Worm (Caenorhabditis elegans): ENCODE measurements around the gene nhx-3.

Gene nhx-3

DNA sequence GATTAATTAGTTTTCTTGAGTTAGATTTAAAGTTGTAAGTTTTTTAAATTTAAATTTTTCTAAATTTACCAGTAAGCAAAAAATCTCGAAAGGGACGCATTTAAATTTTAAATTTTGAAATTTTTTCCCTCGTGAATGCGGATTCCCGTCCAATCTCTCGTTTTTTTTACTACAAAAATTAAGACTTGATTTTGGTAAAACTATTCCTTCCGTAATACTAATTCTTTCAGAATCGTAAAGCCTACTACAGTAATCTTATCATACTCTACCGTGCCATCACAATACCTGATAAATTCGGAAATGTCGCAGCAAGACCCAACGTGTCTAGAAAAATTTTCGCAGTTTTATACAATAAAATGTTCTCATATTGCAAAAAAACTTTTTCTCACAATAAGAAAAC, at the start of gene nhx-3, which contains the start of gene C54F6.19:
nhx-3 (minus strand) TSS at position 337 of the 400 bp plus-strand sequence.
C54F6.19 (plus strand) TSS at position 301 of the 400 bp plus-strand sequence.
- TF ChIP-seq C34F6.9 (tag; optimal IDR thresholded peaks at IDR 0.05): no peak
- TF ChIP-seq mdl-1 (tag; optimal IDR thresholded peaks at IDR 0.05): no peak
- TF ChIP-seq mbf-1 (tag; optimal IDR thresholded peaks at IDR 0.05): no peak
- TF ChIP-seq ama-1 (optimal IDR thresholded peaks at IDR 0.05): no peak
- TF ChIP-seq lsy-2 (tag; optimal IDR thresholded peaks at IDR 0.05): no peak
- no peak for TF ChIP-seq peb-1 (tag; optimal IDR thresholded peaks at IDR 0.05)
- no peak for TF ChIP-seq F13H6.1 (tag; optimal IDR thresholded peaks at IDR 0.05)
- TF ChIP-seq nhr-10 (tag; optimal IDR thresholded peaks at IDR 0.05): no peak
- TF ChIP-seq ceh-82 (tag; optimal IDR thresholded peaks at IDR 0.05): no peak
- TF ChIP-seq nhr-21 (tag; optimal IDR thresholded peaks at IDR 0.05): no peak
- no peak for TF ChIP-seq dmd-4 (tag; optimal IDR thresholded peaks at IDR 0.05)
- TF ChIP-seq skn-1 (tag; optimal IDR thresholded peaks at IDR 0.05): no peak
- TF ChIP-seq nhr-12 (tag; optimal IDR thresholded peaks at IDR 0.05): no peak
- TF ChIP-seq R02D3.7 (tag; optimal IDR thresholded peaks at IDR 0.05): no peak
- no peak for TF ChIP-seq unc-39 (tag; optimal IDR thresholded peaks at IDR 0.05)
- no peak for TF ChIP-seq blmp-1 (tag; optimal IDR thresholded peaks at IDR 0.05; ENCODE audit: insufficient read depth)
- TF ChIP-seq nhr-237 (tag; optimal IDR thresholded peaks at IDR 0.05): no peak
- no peak for TF ChIP-seq fos-1 (tag; optimal IDR thresholded peaks at IDR 0.05)
- TF ChIP-seq ztf-1 (GFP tag; conservative IDR thresholded peaks at IDR 0.05): no peak

ce11 chrV:7590454-7590853, 45.1 kb upstream of the nhx-3 start, which contains the start of gene C50E3.6:
Gene C50E3.6 (minus strand): TSS chrV:7590554.
- TF ChIP-seq nhr-10 (tag; optimal IDR thresholded peaks at IDR 0.05) (no peak), ceh-82 (tag; optimal IDR thresholded peaks at IDR 0.05) (no peak), mdl-1 (tag; optimal IDR thresholded peaks at IDR 0.05) (no peak), mab-5 (tag; optimal IDR thresholded peaks at IDR 0.05) (no peak), blmp-1 (tag; optimal IDR thresholded peaks at IDR 0.05; ENCODE audit: insufficient read depth) (no peak), skn-1 (tag; optimal IDR thresholded peaks at IDR 0.05) (no peak), lin-39 (tag; optimal IDR thresholded peaks at IDR 0.05) (no peak), nhr-25 (tag; optimal IDR thresholded peaks at IDR 0.05) (no peak), elt-1 (tag; optimal IDR thresholded peaks at IDR 0.05) (no peak), egl-27 (tag; optimal IDR thresholded peaks at IDR 0.05) (no peak), ceh-16 (tag; optimal IDR thresholded peaks at IDR 0.05) (no peak)

- peak; percentile 30 for TF ChIP-seq snpc-4 (tag; optimal IDR thresholded peaks at IDR 0.05)
- peak; percentile 13 for TF ChIP-seq fos-1 (tag; optimal IDR thresholded peaks at IDR 0.05)
- peak; percentile 82 for TF ChIP-seq C34F6.9 (tag; optimal IDR thresholded peaks at IDR 0.05)
- TF ChIP-seq zag-1 (tag; optimal IDR thresholded peaks at IDR 0.05): no peak
- peak; percentile 64 for TF ChIP-seq crh-2 (tag; optimal IDR thresholded peaks at IDR 0.05)
- peak; percentile 35 for TF ChIP-seq F13H6.1 (tag; optimal IDR thresholded peaks at IDR 0.05)
- TF ChIP-seq lin-13 (GFP tag; optimal IDR thresholded peaks at IDR 0.05): no peak
- TF ChIP-seq nhr-25 (tag; optimal IDR thresholded peaks at IDR 0.05): no peak
- TF ChIP-seq sem-4 (tag; optimal IDR thresholded peaks at IDR 0.05): peak; percentile 63
- TF ChIP-seq gmeb-1 (tag; optimal IDR thresholded peaks at IDR 0.05): peak; percentile 74
- TF ChIP-seq unc-55 (GFP tag; optimal IDR thresholded peaks at IDR 0.05): peak; percentile 81
- peak; percentile 60 for TF ChIP-seq sma-3 (GFP tag; optimal IDR thresholded peaks at IDR 0.05)
- TF ChIP-seq skn-1 (tag; optimal IDR thresholded peaks at IDR 0.05): no peak
- peak; percentile 57 for TF ChIP-seq sma-9 (GFP tag; optimal IDR thresholded peaks at IDR 0.05)
- no peak for TF ChIP-seq sma-9 (tag; optimal IDR thresholded peaks at IDR 0.05)
- peak; percentile 31 for TF ChIP-seq nhr-6 (tag; optimal IDR thresholded peaks at IDR 0.05)
- peak; percentile 26 to 82 for TF ChIP-seq lsy-2 (tag; optimal IDR thresholded peaks at IDR 0.05)
Observed at ce11 chrV:7587637-7588036, 42.3 kb upstream of the nhx-3 start, which contains the start of the genes F19F10.11 and C50E3.5. Gene F19F10.11 (minus strand): TSS chrV:7587704. Gene C50E3.5 (plus strand): TSS chrV:7587996.

DNA sequence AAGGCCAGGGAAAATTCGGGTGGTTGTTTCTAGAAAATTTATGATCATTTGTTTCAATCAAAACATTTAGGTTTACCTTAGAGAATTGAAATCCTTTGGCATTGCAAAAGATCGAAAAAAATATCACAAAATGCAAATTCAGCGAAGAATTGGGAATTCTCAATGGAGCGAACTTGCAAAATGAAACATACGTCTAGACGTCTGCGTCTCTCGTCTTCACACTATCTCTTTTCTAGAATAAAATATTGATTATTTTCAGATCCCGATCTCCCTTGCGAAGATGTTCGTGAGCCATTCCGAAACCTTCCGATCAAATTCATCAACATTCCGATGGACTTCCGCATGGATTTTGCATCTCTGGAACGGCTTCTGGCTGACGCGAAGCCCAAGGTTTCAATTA, 35.1 kb upstream of the nhx-3 start, which contains the start of gene ets-6:
ets-6 (minus strand) TSS at position 169 of the 400 bp plus-strand sequence.
- TF ChIP-seq unc-55 (GFP tag; optimal IDR thresholded peaks at IDR 0.05) (peak; percentile 76), skn-1 (tag; optimal IDR thresholded peaks at IDR 0.05) (no peak), nhr-25 (tag; optimal IDR thresholded peaks at IDR 0.05) (peak; percentile 35), crh-2 (tag; optimal IDR thresholded peaks at IDR 0.05) (peak; percentile 55), gmeb-1 (tag; optimal IDR thresholded peaks at IDR 0.05) (peak; percentile 60), blmp-1 (tag; optimal IDR thresholded peaks at IDR 0.05; ENCODE audit: insufficient read depth) (no peak), mbf-1 (tag; optimal IDR thresholded peaks at IDR 0.05) (no peak), nhr-129 (tag; optimal IDR thresholded peaks at IDR 0.05) (peak; percentile 50), egl-27 (tag; optimal IDR thresholded peaks at IDR 0.05) (no peak), F13H6.1 (tag; optimal IDR thresholded peaks at IDR 0.05) (no peak), elt-3 (tag; optimal IDR thresholded peaks at IDR 0.05) (no peak), nhr-23 (tag; optimal IDR thresholded peaks at IDR 0.05) (no peak), lsy-2 (tag; optimal IDR thresholded peaks at IDR 0.05) (peak; percentile 10 to 78), aly-2 (tag; optimal IDR thresholded peaks at IDR 0.05) (no peak), dmd-4 (tag; optimal IDR thresholded peaks at IDR 0.05) (no peak), fos-1 (tag; optimal IDR thresholded peaks at IDR 0.05) (peak; percentile 25), C34F6.9 (tag; optimal IDR thresholded peaks at IDR 0.05) (peak; percentile 77), lin-11 (tag; optimal IDR thresholded peaks at IDR 0.05) (no peak), lin-13 (GFP tag; optimal IDR thresholded peaks at IDR 0.05) (no peak), nhr-77 (tag; optimal IDR thresholded peaks at IDR 0.05) (no peak), nhr-6 (tag; optimal IDR thresholded peaks at IDR 0.05) (no peak), ztf-4 (tag; optimal IDR thresholded peaks at IDR 0.05) (no peak), R02D3.7 (tag; optimal IDR thresholded peaks at IDR 0.05) (no peak), ZK546.5 (tag; optimal IDR thresholded peaks at IDR 0.05) (no peak), sma-3 (GFP tag; optimal IDR thresholded peaks at IDR 0.05) (peak; percentile 16), snpc-4 (tag; optimal IDR thresholded peaks at IDR 0.05) (no peak), nhr-12 (tag; optimal IDR thresholded peaks at IDR 0.05) (no peak), unc-62 (GFP tag; optimal IDR thresholded peaks at IDR 0.05) (no peak), nhr-21 (tag; optimal IDR thresholded peaks at IDR 0.05) (peak; percentile 18)

Measured in whole organism, L2 larva.